Fruit fly (Drosophila melanogaster): ENCODE results near the gene nmd.

nmd gene

dm6 chr2L:10339212-10339721 is 35.5 kb upstream of the nmd start, which contains the start of gene SamDC (continued):
- TF ChIP-seq Atf-2 (GFP tag; optimal IDR thresholded peaks at IDR 0.05) (no peak), CG16813 (GFP tag; IDR thresholded peaks at IDR 0.05; ENCODE audit: partially characterized antibody) (peak; percentile 81), CG14965 (GFP tag; optimal IDR thresholded peaks at IDR 0.05; ENCODE audit: borderline replicate concordance) (no peak), CG32532 (GFP tag; IDR thresholded peaks at IDR 0.05) (peak; percentile 42; the same call in 1 of the 2 replicates), ase (GFP tag; IDR thresholded peaks at IDR 0.05) (no peak), Aef1 (GFP tag; IDR thresholded peaks at IDR 0.05) (peak; percentile 24; the same call in 1 of the 3 replicates), CG12744 (GFP tag; optimal IDR thresholded peaks at IDR 0.05) (no peak), CG14667 (GFP tag; IDR thresholded peaks at IDR 0.05) (no peak), dysf (GFP tag; IDR thresholded peaks at IDR 0.05) (peak; percentile 59; the same call in 1 of the 3 replicates), B-H2 (GFP tag; optimal IDR thresholded peaks at IDR 0.05) (no peak), CG5180 (GFP tag; optimal IDR thresholded peaks at IDR 0.05) (peak; percentile 59), CG10274 (GFP tag; optimal IDR thresholded peaks at IDR 0.05) (no peak), ci (GFP tag; IDR thresholded peaks at IDR 0.05) (peak; percentile 66; the same call in 2 of the 3 replicates), CG9609 (GFP tag; optimal IDR thresholded peaks at IDR 0.05) (no peak), CG4424 (GFP tag; optimal IDR thresholded peaks at IDR 0.05) (no peak), CG17385 (GFP tag; optimal IDR thresholded peaks at IDR 0.05) (peak; percentile 48), inv (GFP tag; IDR thresholded peaks at IDR 0.05; ENCODE audit: partially characterized antibody) (peak; percentile 81), sima (GFP tag; optimal IDR thresholded peaks at IDR 0.05) (no peak), CG13775 (GFP tag; optimal IDR thresholded peaks at IDR 0.05) (peak; percentile 45), CTCF (GFP tag; optimal IDR thresholded peaks at IDR 0.05) (no peak), chm (GFP tag; IDR thresholded peaks at IDR 0.05) (no peak; the same call in 1 of the 2 replicates), tx (GFP tag; optimal IDR thresholded peaks at IDR 0.05) (no peak), slbo (GFP tag; IDR thresholded peaks at IDR 0.05) (peak; percentile 57), Eip74EF (GFP tag; optimal IDR thresholded peaks at IDR 0.05) (peak in 1 of 2 experiments; percentile 94), Elba2 (GFP tag; optimal IDR thresholded peaks at IDR 0.05) (no peak), dan (GFP tag; IDR thresholded peaks at IDR 0.05) (no peak), CG3281 (GFP tag; optimal IDR thresholded peaks at IDR 0.05) (peak; percentile 26), sqz (GFP tag; optimal IDR thresholded peaks at IDR 0.05) (no peak), Ravus (GFP tag; IDR thresholded peaks at IDR 0.05) (no peak), Med (GFP tag) (peak; percentile 91), CG31224 (GFP tag; IDR thresholded peaks at IDR 0.05) (no peak), Dek (tag; optimal IDR thresholded peaks at IDR 0.05) (peak; percentile 68), nerfin-1 (tag; optimal IDR thresholded peaks at IDR 0.05) (no peak), CG14050 (GFP tag; IDR thresholded peaks at IDR 0.05) (peak; percentile 19; the same call in 1 of the 3 replicates), exex (tag; optimal IDR thresholded peaks at IDR 0.05) (no peak), CG15479 (GFP tag; optimal IDR thresholded peaks at IDR 0.05) (no peak), nau (GFP tag; optimal IDR thresholded peaks at IDR 0.05) (no peak), cad (GFP tag; optimal IDR thresholded peaks at IDR 0.05) (no peak), Bdp1 (GFP tag; optimal IDR thresholded peaks at IDR 0.05) (no peak), ash1 (GFP tag; optimal IDR thresholded peaks at IDR 0.05) (peak; percentile 16), CG3065 (GFP tag; optimal IDR thresholded peaks at IDR 0.05) (no peak), cwo (GFP tag; optimal IDR thresholded peaks at IDR 0.05) (no peak), ind (GFP tag; optimal IDR thresholded peaks at IDR 0.05) (peak; percentile 25), Dp (GFP tag; optimal IDR thresholded peaks at IDR 0.05) (peak; percentile 17), fu2 (GFP tag; optimal IDR thresholded peaks at IDR 0.05) (no peak), fd3F (GFP tag; optimal IDR thresholded peaks at IDR 0.05) (peak; percentile 25), CG8388 (GFP tag; optimal IDR thresholded peaks at IDR 0.05) (peak; percentile 99), CG17802 (tag; optimal IDR thresholded peaks at IDR 0.05) (peak; percentile 91), tll (GFP tag; optimal IDR thresholded peaks at IDR 0.05) (no peak), Drgx (GFP tag; IDR thresholded peaks at IDR 0.05) (no peak; the same call in 1 of the 2 replicates)
